Fruit fly (Drosophila melanogaster): ENCODE results near the gene S6k.
A peak's percentile ranks its signal among the peaks of the same experiment; 100 is the strongest.

S6k gene

DNA sequence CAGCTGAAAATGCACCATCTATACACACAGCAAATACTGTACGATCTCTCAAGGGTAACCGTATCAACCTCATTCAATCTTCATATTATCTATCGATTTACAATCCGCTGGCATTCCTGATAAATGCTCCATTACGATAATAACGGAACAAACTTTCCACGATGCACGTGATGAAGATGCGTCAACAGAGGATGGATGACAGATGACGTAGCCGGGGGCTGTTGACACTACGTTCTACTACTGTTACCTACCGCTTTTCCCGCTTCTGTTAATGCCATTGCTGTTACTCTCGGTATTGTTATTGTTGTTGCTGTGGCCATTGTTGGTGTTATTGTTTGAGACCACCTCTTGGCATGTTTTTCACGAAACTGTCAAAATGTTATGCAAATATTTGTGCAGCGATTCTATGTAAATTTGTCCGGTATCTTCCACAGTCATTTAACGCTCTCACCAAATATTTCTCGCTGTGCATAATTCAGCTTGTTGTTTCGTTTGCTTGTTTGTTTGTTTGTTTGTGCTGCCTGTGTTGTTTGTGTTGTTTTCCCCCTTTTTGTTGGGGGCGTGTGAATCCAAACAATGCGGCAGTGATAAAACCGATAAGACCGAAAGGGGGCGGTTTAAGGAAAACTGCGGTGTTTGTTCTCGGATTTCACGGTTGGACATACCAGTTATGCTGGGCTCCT lies 13.2 kb upstream of the S6k start:
- TF ChIP-seq jigr1 (GFP tag; IDR thresholded peaks at IDR 0.05) = no peak
- peak; percentile 74 for TF ChIP-seq CG4360 (GFP tag; IDR thresholded peaks at IDR 0.05)
- TF ChIP-seq CG11247 (GFP tag; IDR thresholded peaks at IDR 0.05) = peak; percentile 69
- TF ChIP-seq CG15269 (tag; optimal IDR thresholded peaks at IDR 0.05) = peak; percentile 59
- peak; percentile 81 for TF ChIP-seq CG8290 (GFP tag; optimal IDR thresholded peaks at IDR 0.05)
- peak; percentile 60 to 84 for TF ChIP-seq CG8290 (tag; optimal IDR thresholded peaks at IDR 0.05)
- TF ChIP-seq kni (GFP tag; optimal IDR thresholded peaks at IDR 0.05) = peak; percentile 89
- no peak for TF ChIP-seq pzg (GFP tag; optimal IDR thresholded peaks at IDR 0.05)
- peak; percentile 79 for TF ChIP-seq tap (tag; optimal IDR thresholded peaks at IDR 0.05)
- peak; percentile 48 for TF ChIP-seq CG9797 (GFP tag; optimal IDR thresholded peaks at IDR 0.05)
- peak; percentile 77 for TF ChIP-seq jing (GFP tag; optimal IDR thresholded peaks at IDR 0.05)
- TF ChIP-seq ftz-f1 (GFP tag; optimal IDR thresholded peaks at IDR 0.05) = no peak
- peak; percentile 37 for TF ChIP-seq Nf-YC (tag; optimal IDR thresholded peaks at IDR 0.05)
- TF ChIP-seq sug (tag; optimal IDR thresholded peaks at IDR 0.05) = peak; percentile 14
- TF ChIP-seq CG7271 (tag; optimal IDR thresholded peaks at IDR 0.05) = peak; percentile 85
- TF ChIP-seq cato (GFP tag; optimal IDR thresholded peaks at IDR 0.05; ENCODE audit: borderline replicate concordance) = peak; percentile 69
- peak; percentile 86 for TF ChIP-seq Xrp1 (GFP tag; IDR thresholded peaks at IDR 0.05)
- TF ChIP-seq tio (GFP tag; optimal IDR thresholded peaks at IDR 0.05) = peak; percentile 58
- peak; percentile 72 for TF ChIP-seq trem (tag; optimal IDR thresholded peaks at IDR 0.05)
- peak; percentile 57 for TF ChIP-seq HLH54F (GFP tag; optimal IDR thresholded peaks at IDR 0.05)
- TF ChIP-seq CG10321 (GFP tag; IDR thresholded peaks at IDR 0.05) = peak; percentile 18; the same call in 1 of the 2 replicates
- peak; percentile 91 for TF ChIP-seq NC2α (GFP tag; optimal IDR thresholded peaks at IDR 0.05)
- peak; percentile 94 for TF ChIP-seq CG6813 (GFP tag; optimal IDR thresholded peaks at IDR 0.05)
- TF ChIP-seq ara (GFP tag; IDR thresholded peaks at IDR 0.05) = peak; percentile 88
- TF ChIP-seq CG33557 (GFP tag; optimal IDR thresholded peaks at IDR 0.05) = peak; percentile 83
- peak; percentile 74; the same call in 1 of the 3 replicates for TF ChIP-seq gce (GFP tag; IDR thresholded peaks at IDR 0.05)
- TF ChIP-seq CG8924 (tag; optimal IDR thresholded peaks at IDR 0.05) = peak; percentile 86
- peak; percentile 90 for TF ChIP-seq ci (GFP tag; IDR thresholded peaks at IDR 0.05)
- TF ChIP-seq CG10565 (GFP tag; optimal IDR thresholded peaks at IDR 0.05) = peak; percentile 45
- TF ChIP-seq Neu2 (GFP tag; optimal IDR thresholded peaks at IDR 0.05; ENCODE audit: borderline replicate concordance) = peak; percentile 55
- TF ChIP-seq vfl (GFP tag; optimal IDR thresholded peaks at IDR 0.05) = no peak
- peak; percentile 88 for TF ChIP-seq HLHmδ (GFP tag; optimal IDR thresholded peaks at IDR 0.05)
- no peak for TF ChIP-seq toy (GFP tag; IDR thresholded peaks at IDR 0.05)
- peak; percentile 53 for TF ChIP-seq Bteb2 (GFP tag; optimal IDR thresholded peaks at IDR 0.05)
- peak; percentile 68 for TF ChIP-seq CG8281 (tag; optimal IDR thresholded peaks at IDR 0.05)
- no peak for TF ChIP-seq CG43689 (GFP tag; IDR thresholded peaks at IDR 0.05)
- TF ChIP-seq tin (GFP tag; optimal IDR thresholded peaks at IDR 0.05) = peak; percentile 53
- TF ChIP-seq CG11695 (GFP tag; IDR thresholded peaks at IDR 0.05) = peak; percentile 71
- TF ChIP-seq twi (tag; optimal IDR thresholded peaks at IDR 0.05) = peak; percentile 60
- peak; percentile 80 for TF ChIP-seq CG9876 (GFP tag; optimal IDR thresholded peaks at IDR 0.05)
- TF ChIP-seq PHDP (tag; optimal IDR thresholded peaks at IDR 0.05) = peak; percentile 80
- TF ChIP-seq hth (optimal IDR thresholded peaks at IDR 0.05) = no peak
- no peak for TF ChIP-seq ab (GFP tag; optimal IDR thresholded peaks at IDR 0.05)
- peak; percentile 29 for TF ChIP-seq fd3F (GFP tag; optimal IDR thresholded peaks at IDR 0.05)
- peak; percentile 13 for TF ChIP-seq Abd-B (GFP tag; optimal IDR thresholded peaks at IDR 0.05)
- TF ChIP-seq CG2199 (GFP tag; IDR thresholded peaks at IDR 0.05) = no peak
- TF ChIP-seq CG13123 (GFP tag; optimal IDR thresholded peaks at IDR 0.05) = peak; percentile 75
- no peak for TF ChIP-seq abd-A (tag; optimal IDR thresholded peaks at IDR 0.05)
- peak; percentile 50 for TF ChIP-seq nmo (GFP tag; optimal IDR thresholded peaks at IDR 0.05)
- TF ChIP-seq NFAT (GFP tag; IDR thresholded peaks at IDR 0.05) = no peak
- TF ChIP-seq CG10366 (GFP tag; IDR thresholded peaks at IDR 0.05) = peak; percentile 55

Measured in whole organism, embryonic.